Fruit fly (Drosophila melanogaster) whole organism, embryonic: ENCODE results near the gene Nup358.
A peak's percentile ranks its signal among the peaks of the same experiment; 100 is the strongest.

ENCODE experiments used
- Abd-B ChIP-seq: fragments of 200-800 bp; sonication (Bioruptor generic); optimal IDR thresholded peaks from 2 replicates; lab custom pipeline; 2018; ENCODE audit warnings: missing biosample characterization, mild to moderate bottlenecking, missing genetic modification characterization, moderate library complexity
- Adf1 ChIP-seq: fragments of 200-800 bp; sonication (Bioruptor generic); IDR thresholded peaks from 2 replicates; pipeline ENCODE4 v1.3.6; 2022; ENCODE audit warnings: missing biosample characterization, missing genetic modification characterization
- Antp ChIP-seq: fragments of 200-800 bp; sonication (Bioruptor generic); optimal IDR thresholded peaks from 3 replicates; lab custom pipeline; 2016; ENCODE audit warnings: missing biosample characterization, missing genetic modification characterization
- CG10209 ChIP-seq: fragments of 200-800 bp; sonication (Bioruptor generic); optimal IDR thresholded peaks from 3 replicates; lab custom pipeline; 2017; ENCODE audit warnings: missing biosample characterization, mild to moderate bottlenecking, missing genetic modification characterization, missing genetic modification reagents
- CG11398 ChIP-seq: fragments of 200-800 bp; sonication (Bioruptor generic); optimal IDR thresholded peaks from 2 replicates; lab custom pipeline; 2016; ENCODE audit warnings: missing biosample characterization, missing genetic modification characterization
- CG11560 ChIP-seq: fragments of 200-800 bp; sonication (Bioruptor generic); IDR thresholded peaks from 3 replicates; pipeline ENCODE4 v1.3.6; 2022; ENCODE audit warnings: missing biosample characterization, missing genetic modification characterization
- CG12104 ChIP-seq: fragments of 200-800 bp; sonication (Bioruptor generic); optimal IDR thresholded peaks from 3 replicates; lab custom pipeline; 2016; ENCODE audit warnings: missing biosample characterization, missing genetic modification characterization
- CG13424 ChIP-seq: fragments of 200-800 bp; sonication (Bioruptor generic); optimal IDR thresholded peaks from 2 replicates; lab custom pipeline; 2019; ENCODE audit warnings: missing biosample characterization, mild to moderate bottlenecking, missing genetic modification characterization, moderate library complexity
- CG14667 ChIP-seq: fragments of 200-800 bp; sonication (Bioruptor generic); IDR thresholded peaks from 2 replicates; pipeline ENCODE4 v1.3.6; 2022; ENCODE audit warnings: missing biosample characterization, missing genetic modification characterization
- CG17186 ChIP-seq: fragments of 200-800 bp; sonication (Bioruptor generic); optimal IDR thresholded peaks from 3 replicates; lab custom pipeline; 2017; ENCODE audit warnings: missing biosample characterization, missing genetic modification reagents, missing genetic modification characterization
- CG17359 ChIP-seq: fragments of 200-800 bp; sonication (Bioruptor generic); optimal IDR thresholded peaks from 3 replicates; lab custom pipeline; 2018; ENCODE audit warnings: missing biosample characterization, mild to moderate bottlenecking, missing genetic modification characterization, moderate library complexity
- CG18011 ChIP-seq: fragments of 200-800 bp; sonication (Bioruptor generic); optimal IDR thresholded peaks from 2 replicates; lab custom pipeline; 2017; ENCODE audit warnings: missing biosample characterization, missing genetic modification characterization, mild to moderate bottlenecking, moderate library complexity, missing genotype
- CG30431 ChIP-seq: fragments of 200-800 bp; sonication (Bioruptor generic); optimal IDR thresholded peaks from 2 replicates; lab custom pipeline; 2017; ENCODE audit warnings: missing biosample characterization, missing genetic modification characterization
- CG33213 ChIP-seq: fragments of 200-800 bp; sonication (Bioruptor generic); optimal IDR thresholded peaks from 3 replicates; lab custom pipeline; 2016; ENCODE audit warnings: missing biosample characterization, missing genetic modification characterization
- CG7987 ChIP-seq: fragments of 200-800 bp; sonication (Bioruptor generic); optimal IDR thresholded peaks from 2 replicates; lab custom pipeline; 2018; ENCODE audit warnings: missing biosample characterization, mild to moderate bottlenecking, missing genetic modification characterization, moderate library complexity
- CG8281 ChIP-seq: fragments of 200-800 bp; sonication (Bioruptor generic); optimal IDR thresholded peaks from 2 replicates; lab custom pipeline; 2018; ENCODE audit warnings: missing biosample characterization, mild to moderate bottlenecking, missing genetic modification characterization, moderate library complexity
- CG8388 ChIP-seq: fragments of 200-800 bp; sonication (Bioruptor generic); optimal IDR thresholded peaks from 2 replicates; lab custom pipeline; 2019; ENCODE audit warnings: missing biosample characterization, mild to moderate bottlenecking, missing genetic modification characterization, moderate library complexity
- CG8944 ChIP-seq: fragments of 200-800 bp; sonication (Bioruptor generic); optimal IDR thresholded peaks from 3 replicates; lab custom pipeline; 2016; ENCODE audit warnings: missing biosample characterization, missing genetic modification characterization
- Deaf1 ChIP-seq: fragments of 200-800 bp; optimal IDR thresholded peaks from 3 replicates; lab custom pipeline; 2019; ENCODE audit warnings: missing biosample characterization, mild to moderate bottlenecking, missing genetic modification characterization, moderate library complexity
- E2f2 ChIP-seq: fragments of 200-800 bp; sonication (Bioruptor generic); IDR thresholded peaks from 2 replicates; pipeline ENCODE4 v1.3.6; 2022; ENCODE audit warnings: missing biosample characterization, missing genetic modification characterization
- Eip74EF ChIP-seq, 2 experiments: fragments of 200-800 bp in 1 of 2; fragments of >200 bp in 1 of 2; sonication (Bioruptor generic) in 1 of 2; optimal IDR thresholded peaks; 2 replicates each; lab custom pipeline; 2017 to 2019; ENCODE audit warnings: missing biosample characterization in 2 of 2, missing genetic modification characterization in 2 of 2, mild to moderate bottlenecking in 1 of 2, moderate library complexity in 1 of 2
- Elba2 ChIP-seq: fragments of 200-800 bp; sonication (Bioruptor generic); optimal IDR thresholded peaks from 3 replicates; lab custom pipeline; 2016; ENCODE audit warnings: missing biosample characterization, missing genetic modification characterization
- H15 ChIP-seq: fragments of 200-800 bp; sonication (Bioruptor generic); IDR thresholded peaks from 3 replicates; pipeline ENCODE4 v1.3.6; 2022; ENCODE audit warnings: missing biosample characterization, missing genetic modification characterization
- HLH4C ChIP-seq: fragments of 200-800 bp; sonication (Bioruptor generic); IDR thresholded peaks from 3 replicates; pipeline ENCODE4 v1.3.6; 2022; ENCODE audit warnings: missing biosample characterization, missing genetic modification characterization; ENCODE audit not compliant: partially characterized antibody
- Lpt ChIP-seq: fragments of >200 bp; optimal IDR thresholded peaks from 2 replicates; lab custom pipeline; 2018; ENCODE audit warnings: missing biosample characterization, missing genetic modification characterization
- Mes4 ChIP-seq: fragments of 200-800 bp; sonication (Bioruptor generic); optimal IDR thresholded peaks from 2 replicates; lab custom pipeline; 2016; ENCODE audit warnings: missing biosample characterization, missing genetic modification characterization
- NK7.1 ChIP-seq: fragments of 200-800 bp; sonication (Bioruptor generic); optimal IDR thresholded peaks from 3 replicates; lab custom pipeline; 2016; ENCODE audit warnings: missing biosample characterization, missing genetic modification characterization
- Neu2 ChIP-seq: fragments of 200-800 bp; sonication (Bioruptor generic); optimal IDR thresholded peaks from 3 replicates; lab custom pipeline; 2016; ENCODE audit warnings: missing biosample characterization, missing genetic modification characterization, borderline replicate concordance
- Nf-YC ChIP-seq: fragments of 200-800 bp; optimal IDR thresholded peaks from 3 replicates; lab custom pipeline; 2019; ENCODE audit warnings: missing biosample characterization, mild to moderate bottlenecking, missing genetic modification characterization, moderate library complexity
- Poxn ChIP-seq: fragments of 200-800 bp; sonication (Bioruptor generic); IDR thresholded peaks from 2 replicates; pipeline ENCODE4 v1.3.6; 2022; ENCODE audit warnings: missing biosample characterization, missing genetic modification characterization
- Spps ChIP-seq: fragments of 200-800 bp; sonication (Bioruptor generic); optimal IDR thresholded peaks from 2 replicates; lab custom pipeline; 2018; ENCODE audit warnings: missing biosample characterization, mild to moderate bottlenecking, missing genetic modification characterization
- Sry-β ChIP-seq: fragments of 200-800 bp; sonication (Bioruptor generic); optimal IDR thresholded peaks from 2 replicates; lab custom pipeline; 2018; ENCODE audit warnings: missing biosample characterization, mild to moderate bottlenecking, missing genetic modification characterization, moderate library complexity
- Tbp ChIP-seq: fragments of >200 bp; optimal IDR thresholded peaks from 2 replicates; lab custom pipeline; 2018; ENCODE audit warnings: missing biosample characterization, missing genetic modification characterization
- bcd ChIP-seq: fragments of 200-800 bp; sonication (Bioruptor generic); optimal IDR thresholded peaks from 2 replicates; lab custom pipeline; 2017; ENCODE audit warnings: missing biosample characterization, mild to moderate bottlenecking, missing genetic modification characterization
- croc ChIP-seq: fragments of 200-800 bp; sonication (Bioruptor generic); conservative IDR thresholded peaks from 3 replicates; pipeline ENCODE4 v1.3.6; 2022; ENCODE audit warnings: missing biosample characterization, missing genetic modification characterization
- danr ChIP-seq: fragments of 200-800 bp; sonication (Bioruptor generic); IDR thresholded peaks from 2 replicates; pipeline ENCODE4 v1.3.6; 2022; ENCODE audit warnings: missing biosample characterization, missing genetic modification characterization
- her ChIP-seq: fragments of 200-800 bp; sonication (Bioruptor generic); optimal IDR thresholded peaks from 2 replicates; lab custom pipeline; 2016; ENCODE audit warnings: missing biosample characterization, missing genetic modification characterization
- hth ChIP-seq: fragments of >200 bp; optimal IDR thresholded peaks from 2 replicates; lab custom pipeline; 2017; ENCODE audit warnings: inconsistent platforms
- jumu ChIP-seq: fragments of 200-800 bp; sonication (Bioruptor generic); optimal IDR thresholded peaks from 3 replicates; lab custom pipeline; 2016; ENCODE audit warnings: missing biosample characterization, missing genetic modification characterization
- lmd ChIP-seq: fragments of 200-800 bp; sonication (Bioruptor generic); IDR thresholded peaks from 2 replicates; pipeline ENCODE4 v1.3.6; 2022; ENCODE audit warnings: missing biosample characterization, missing genetic modification characterization
- otp ChIP-seq: fragments of 200-800 bp; sonication (Bioruptor generic); IDR thresholded peaks from 3 replicates; pipeline ENCODE4, ENCODE4 v1.3.6; 2022; ENCODE audit warnings: missing biosample characterization, missing genetic modification characterization
- p53 ChIP-seq: fragments of 200-800 bp; sonication (Bioruptor generic); optimal IDR thresholded peaks from 2 replicates; lab custom pipeline; 2016; ENCODE audit warnings: missing biosample characterization, missing genetic modification characterization
- sens ChIP-seq: fragments of 200-800 bp; sonication (Bioruptor generic); peaks from one replicate; lab custom pipeline; 2016; ENCODE audit warnings: missing biosample characterization, missing genetic modification characterization
- seq ChIP-seq: fragments of 200-800 bp; sonication (Bioruptor generic); IDR thresholded peaks from 2 replicates; pipeline ENCODE4 v1.3.6; 2022; ENCODE audit warnings: missing biosample characterization, missing genetic modification characterization
- slbo ChIP-seq: fragments of 200-800 bp; sonication (Bioruptor generic); IDR thresholded peaks from 2 replicates; pipeline ENCODE4 v1.3.6; 2022; ENCODE audit warnings: missing biosample characterization, missing genetic modification characterization
- stwl ChIP-seq: fragments of 200-800 bp; sonication (Bioruptor generic); optimal IDR thresholded peaks from 3 replicates; lab custom pipeline; 2018; ENCODE audit warnings: missing biosample characterization, mild to moderate bottlenecking, missing genetic modification characterization, moderate library complexity
- tna ChIP-seq: fragments of 200-800 bp; sonication (Bioruptor generic); IDR thresholded peaks from 2 replicates; pipeline ENCODE4 v1.3.6; 2022; ENCODE audit warnings: missing biosample characterization, missing genetic modification characterization; ENCODE audit not compliant: partially characterized antibody
- toy ChIP-seq: fragments of 200-800 bp; sonication (Bioruptor generic); IDR thresholded peaks from 2 replicates; pipeline ENCODE4 v1.3.6; 2022; ENCODE audit warnings: missing biosample characterization, missing genetic modification characterization
- wdn ChIP-seq: fragments of 200-800 bp; sonication (Bioruptor generic); IDR thresholded peaks from 2 replicates; pipeline ENCODE4 v1.3.6; 2022; ENCODE audit warnings: missing biosample characterization, missing genetic modification characterization
- z ChIP-seq: fragments of 200-800 bp; sonication (Bioruptor generic); IDR thresholded peaks from 3 replicates; pipeline ENCODE4 v1.3.6; 2022; ENCODE audit warnings: missing biosample characterization, missing genetic modification characterization
- zen2 ChIP-seq: fragments of 200-800 bp; sonication (Bioruptor generic); IDR thresholded peaks from 3 replicates; pipeline ENCODE4 v1.3.6; 2022; ENCODE audit warnings: missing biosample characterization, missing genetic modification characterization; ENCODE audit not compliant: partially characterized antibody

The Nup358 gene

DNA sequence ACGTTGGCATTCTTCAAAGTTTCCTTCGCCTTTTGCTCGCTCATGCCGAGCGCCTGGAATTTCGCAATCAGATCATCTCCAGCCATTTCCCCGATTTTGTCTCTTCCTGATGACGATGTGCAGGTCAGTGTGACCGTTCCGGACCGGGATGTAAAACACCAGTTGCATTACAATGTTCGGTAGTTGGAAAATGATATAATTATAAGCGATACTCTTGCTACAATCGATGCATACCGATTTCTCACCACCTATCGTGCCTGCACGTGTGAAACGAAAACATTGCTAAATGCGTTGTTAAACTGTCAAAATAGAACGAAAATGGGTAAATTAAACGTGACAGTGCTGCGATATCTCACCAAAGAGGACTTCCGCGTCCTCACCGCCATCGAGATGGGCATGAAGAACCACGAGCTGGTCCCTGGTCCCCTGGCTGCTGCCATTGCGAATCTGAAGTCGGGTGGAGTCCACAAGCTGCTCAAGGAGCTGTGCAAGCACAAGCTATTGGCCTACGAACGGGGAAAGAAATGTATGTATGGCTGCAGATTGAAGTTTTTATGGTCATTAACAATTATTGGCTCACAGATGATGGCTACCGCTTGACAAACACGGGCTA lies 16.5 kb downstream of the Nup358 start, which contains the start of the genes GlnRS and RIOK2 (continued):
- TF ChIP-seq stwl (tag; lab: Kevin White, UChicago) (peak; percentile 95), hth (lab: Kevin White, UChicago) (no peak), her (GFP tag; lab: Kevin White, UChicago) (no peak), CG10209 (GFP tag; lab: Kevin White, UChicago) (no peak), CG8388 (no peak), Tbp (peak; percentile 12), Sry-β (GFP tag; lab: Kevin White, UChicago) (peak; percentile 67), CG7987 (GFP tag; lab: Kevin White, UChicago) (peak; percentile 49), lmd (GFP tag; lab: Robert Waterston, UW) (no peak), Mes4 (GFP tag; lab: Kevin White, UChicago) (no peak), CG11560 (no peak), otp (no peak), CG17186 (GFP tag; lab: Kevin White, UChicago) (peak; percentile 77), croc (GFP tag; lab: Robert Waterston, UW) (no peak; the same call in 2 of the 3 replicates), seq (GFP tag; lab: Robert Waterston, UW) (no peak), H15 (GFP tag; lab: Robert Waterston, UW) (no peak), Neu2 (GFP tag; lab: Kevin White, UChicago) (peak; percentile 10), CG13424 (tag; lab: Kevin White, UChicago) (peak; percentile 14), tna (GFP tag; lab: Robert Waterston, UW) (peak; percentile 92), CG11398 (no peak), NK7.1 (GFP tag; lab: Kevin White, UChicago) (no peak), CG30431 (GFP tag; lab: Kevin White, UChicago) (no peak), CG17359 (tag; lab: Kevin White, UChicago) (no peak), toy (GFP tag; lab: Robert Waterston, UW) (no peak), Deaf1 (tag; lab: Kevin White, UChicago) (no peak), CG14667 (GFP tag; lab: Robert Waterston, UW) (no peak), sens (GFP tag; lab: Kevin White, UChicago) (peak; percentile 71), CG8944 (GFP tag; lab: Kevin White, UChicago) (no peak), Poxn (GFP tag; lab: Robert Waterston, UW) (no peak), Adf1 (GFP tag; lab: Robert Waterston, UW) (no peak), zen2 (GFP tag; lab: Robert Waterston, UW) (peak; percentile 95), Eip74EF (GFP tag; optimal IDR thresholded peaks at IDR 0.05; lab: Kevin White, UChicago) (peak in 1 of 2 experiments; percentile 59), Abd-B (GFP tag; lab: Kevin White, UChicago) (no peak), z (GFP tag; lab: Robert Waterston, UW) (no peak), HLH4C (peak; percentile 92), jumu (GFP tag; lab: Kevin White, UChicago) (no peak), CG12104 (GFP tag; lab: Kevin White, UChicago) (no peak), Spps (tag; lab: Kevin White, UChicago) (no peak), CG18011 (no peak), bcd (GFP tag; lab: Kevin White, UChicago) (no peak), wdn (no peak), Lpt (no peak), E2f2 (GFP tag; lab: Robert Waterston, UW) (no peak), Antp (no peak), danr (GFP tag; lab: Robert Waterston, UW) (no peak), slbo (peak; percentile 43; the same call in 1 of the 2 replicates), p53 (GFP tag; lab: Kevin White, UChicago) (peak; percentile 32), Elba2 (GFP tag; lab: Kevin White, UChicago) (no peak), CG8281 (no peak), CG33213 (GFP tag; lab: Kevin White, UChicago) (peak; percentile 54), Nf-YC (tag; lab: Kevin White, UChicago) (no peak)
